Fruit fly (Drosophila melanogaster) whole organism: ENCODE results near the gene ana1.

ENCODE experiments used
- CG8478 ChIP-seq: fragments of >200 bp; optimal IDR thresholded peaks from 2 replicates; lab custom pipeline; 2018; ENCODE audit warnings: inconsistent platforms
- Dll ChIP-seq: fragments of >200 bp; optimal IDR thresholded peaks from 2 replicates; lab custom pipeline; 2017
- EcR ChIP-seq, 2 experiments: fragments of >200 bp; optimal IDR thresholded peaks; 2 replicates each; lab custom pipeline; 2017; ENCODE audit warnings: missing biosample characterization in 2 of 2, missing genetic modification characterization in 2 of 2, missing genetic modification reagents in 2 of 2
- pan ChIP-seq: fragments of >200 bp; optimal IDR thresholded peaks from 2 replicates; lab custom pipeline; 2017

- TF ChIP-seq Dll (lab: Kevin White, UChicago), result no peak
- TF ChIP-seq CG8478 (lab: Kevin White, UChicago), result no peak
- TF ChIP-seq EcR (GFP tag; optimal IDR thresholded peaks at IDR 0.05; lab: Kevin White, UChicago), result no peak
- no peak for TF ChIP-seq pan (lab: Kevin White, UChicago)
Measured at dm6 chr3R:24582669-24582995, 52.3 kb downstream of the ana1 start, which contains the start of gene REPTOR.
